Fruit fly (Drosophila melanogaster) whole organism, embryonic: ENCODE results near the gene CG4364.

Source experiments
- Atf-2 ChIP-seq: fragments of 200-800 bp; sonication (Bioruptor generic); optimal IDR thresholded peaks from 2 replicates; lab custom pipeline; 2016; ENCODE audit warnings: missing biosample characterization, missing genetic modification characterization
- Atf3 ChIP-seq: fragments of 200-800 bp; sonication (Bioruptor generic); optimal IDR thresholded peaks from 3 replicates; lab custom pipeline; 2016; ENCODE audit warnings: missing biosample characterization, missing genetic modification characterization
- Awh ChIP-seq: fragments of 200-800 bp; sonication (Bioruptor generic); IDR thresholded peaks from 2 replicates; pipeline ENCODE4, ENCODE4 v1.3.6; 2022; ENCODE audit warnings: missing biosample characterization, missing genetic modification characterization
- CG10274 ChIP-seq: fragments of 200-800 bp; sonication (Bioruptor generic); optimal IDR thresholded peaks from 3 replicates; lab custom pipeline; 2017; ENCODE audit warnings: missing biosample characterization, mild to moderate bottlenecking, missing genetic modification characterization
- CG11560 ChIP-seq: fragments of 200-800 bp; sonication (Bioruptor generic); IDR thresholded peaks from 3 replicates; pipeline ENCODE4 v1.3.6; 2022; ENCODE audit warnings: missing biosample characterization, missing genetic modification characterization
- CG11695 ChIP-seq: fragments of 200-800 bp; sonication (Bioruptor generic); IDR thresholded peaks from 3 replicates; pipeline ENCODE4 v1.3.6; 2022; ENCODE audit warnings: missing biosample characterization, missing genetic modification characterization
- CG11696 ChIP-seq: fragments of 200-800 bp; sonication (Bioruptor generic); IDR thresholded peaks from 2 replicates; pipeline ENCODE4 v1.3.6; 2022; ENCODE audit warnings: missing biosample characterization, missing genetic modification characterization
- CG12104 ChIP-seq: fragments of 200-800 bp; sonication (Bioruptor generic); optimal IDR thresholded peaks from 3 replicates; lab custom pipeline; 2016; ENCODE audit warnings: missing biosample characterization, missing genetic modification characterization
- CG12219 ChIP-seq: fragments of 200-800 bp; sonication (Bioruptor generic); optimal IDR thresholded peaks from 3 replicates; lab custom pipeline; 2018; ENCODE audit warnings: missing biosample characterization, mild to moderate bottlenecking, missing genetic modification characterization
- CG12744 ChIP-seq: fragments of 200-800 bp; sonication (Bioruptor generic); optimal IDR thresholded peaks from 2 replicates; lab custom pipeline; 2016; ENCODE audit warnings: missing biosample characterization, missing genetic modification characterization
- CG14710 ChIP-seq: fragments of 200-800 bp; sonication (Bioruptor generic); optimal IDR thresholded peaks from 3 replicates; lab custom pipeline; 2019; ENCODE audit warnings: missing biosample characterization, mild to moderate bottlenecking, missing genetic modification characterization, moderate library complexity
- CG1832 ChIP-seq: fragments of 200-800 bp; sonication (Bioruptor generic); optimal IDR thresholded peaks from 2 replicates; lab custom pipeline; 2017; ENCODE audit warnings: missing biosample characterization, mild to moderate bottlenecking, missing genetic modification characterization, inconsistent platforms
- CG2712 ChIP-seq: fragments of 200-800 bp; optimal IDR thresholded peaks from 3 replicates; lab custom pipeline; 2019; ENCODE audit warnings: missing biosample characterization, mild to moderate bottlenecking, missing genetic modification characterization, moderate library complexity
- CG2889 ChIP-seq: fragments of 200-800 bp; sonication (Bioruptor generic); IDR thresholded peaks from 3 replicates; pipeline ENCODE4 v1.3.6; 2022; ENCODE audit warnings: missing biosample characterization, missing genetic modification characterization
- CG3065 ChIP-seq: fragments of 200-800 bp; sonication (Bioruptor generic); optimal IDR thresholded peaks from 2 replicates; lab custom pipeline; 2016; ENCODE audit warnings: missing biosample characterization, missing genetic modification characterization
- CG32772 ChIP-seq: fragments of 200-800 bp; sonication (Bioruptor generic); IDR thresholded peaks from 2 replicates; pipeline ENCODE4 v1.3.6; 2022; ENCODE audit warnings: missing biosample characterization, missing genetic modification characterization
- CG34376 ChIP-seq: fragments of 200-800 bp; sonication (Bioruptor generic); optimal IDR thresholded peaks from 2 replicates; lab custom pipeline; 2018; ENCODE audit warnings: missing biosample characterization, mild to moderate bottlenecking, missing genetic modification characterization
- CG3847 ChIP-seq: fragments of 200-800 bp; sonication (Bioruptor generic); IDR thresholded peaks from 2 replicates; pipeline ENCODE4 v1.3.6; 2022; ENCODE audit warnings: missing biosample characterization, missing genetic modification characterization
- CG3995 ChIP-seq: fragments of 200-800 bp; sonication (Bioruptor generic); optimal IDR thresholded peaks from 3 replicates; lab custom pipeline; 2016; ENCODE audit warnings: missing biosample characterization, missing genetic modification characterization
- CG4360 ChIP-seq: fragments of 200-800 bp; sonication (Bioruptor generic); IDR thresholded peaks from 2 replicates; pipeline ENCODE4 v1.3.6; 2022; ENCODE audit warnings: missing biosample characterization, missing genetic modification characterization
- CG5953 ChIP-seq: fragments of 200-800 bp; sonication (Bioruptor generic); IDR thresholded peaks from 2 replicates; pipeline ENCODE4 v1.3.6; 2022; ENCODE audit warnings: missing biosample characterization, missing genetic modification characterization
- CG6272 ChIP-seq: fragments of 200-800 bp; sonication (Bioruptor generic); IDR thresholded peaks from 2 replicates; pipeline ENCODE4 v1.3.6; 2022; ENCODE audit warnings: missing biosample characterization, missing genetic modification characterization
- CG7928 ChIP-seq: fragments of 200-800 bp; sonication (Bioruptor generic); optimal IDR thresholded peaks from 2 replicates; lab custom pipeline; 2017; ENCODE audit warnings: missing biosample characterization, mild to moderate bottlenecking, missing genetic modification characterization
- CG8359 ChIP-seq: fragments of 200-800 bp; sonication (Bioruptor generic); optimal IDR thresholded peaks from 2 replicates; lab custom pipeline; 2017; ENCODE audit warnings: missing biosample characterization, mild to moderate bottlenecking, missing genetic modification characterization, borderline replicate concordance
- CG8944 ChIP-seq: fragments of 200-800 bp; sonication (Bioruptor generic); optimal IDR thresholded peaks from 3 replicates; lab custom pipeline; 2016; ENCODE audit warnings: missing biosample characterization, missing genetic modification characterization
- CG9609 ChIP-seq: fragments of 200-800 bp; sonication (Bioruptor generic); optimal IDR thresholded peaks from 3 replicates; lab custom pipeline; 2016; ENCODE audit warnings: missing biosample characterization, missing genetic modification characterization
- D ChIP-seq, 2 experiments: fragments of 200-800 bp in 1 of 2; fragments of >200 bp in 1 of 2; sonication (Bioruptor generic) in 1 of 2; optimal IDR thresholded peaks; 2 replicates in 1 of 2; 3 replicates in 1 of 2; lab custom pipeline; 2017; ENCODE audit warnings: mild to moderate bottlenecking in 1 of 2, missing biosample characterization in 1 of 2, missing genetic modification characterization in 1 of 2, missing genetic modification reagents in 1 of 2
- D19A ChIP-seq: fragments of 200-800 bp; optimal IDR thresholded peaks from 3 replicates; lab custom pipeline; 2019; ENCODE audit warnings: missing biosample characterization, mild to moderate bottlenecking, missing genetic modification characterization, moderate library complexity
- Ets97D ChIP-seq: fragments of 200-800 bp; sonication (Bioruptor generic); optimal IDR thresholded peaks from 3 replicates; lab custom pipeline; 2016; ENCODE audit warnings: missing biosample characterization, missing genetic modification characterization
- Fer1 ChIP-seq: fragments of 200-800 bp; sonication (Bioruptor generic); optimal IDR thresholded peaks from 2 replicates; lab custom pipeline; 2017; ENCODE audit warnings: missing biosample characterization, mild to moderate bottlenecking, missing genetic modification characterization
- GATAe ChIP-seq: fragments of 200-800 bp; sonication (Bioruptor generic); conservative IDR thresholded peaks from 2 replicates; pipeline ENCODE4 v1.3.6; 2022; ENCODE audit warnings: missing biosample characterization, missing genetic modification characterization
- H15 ChIP-seq: fragments of 200-800 bp; sonication (Bioruptor generic); IDR thresholded peaks from 3 replicates; pipeline ENCODE4 v1.3.6; 2022; ENCODE audit warnings: missing biosample characterization, missing genetic modification characterization
- HLH3B ChIP-seq: fragments of 200-800 bp; sonication (Bioruptor generic); IDR thresholded peaks from 2 replicates; pipeline ENCODE4 v1.3.6; 2022; ENCODE audit warnings: missing biosample characterization, missing genetic modification characterization
- Mad ChIP-seq: fragments of 200-800 bp; sonication (Bioruptor generic); optimal IDR thresholded peaks from 2 replicates; lab custom pipeline; 2016; ENCODE audit warnings: missing biosample characterization, missing genetic modification characterization
- Optix ChIP-seq: fragments of 200-800 bp; sonication (Bioruptor generic); IDR thresholded peaks from 3 replicates; pipeline ENCODE4 v1.3.6; 2022; ENCODE audit warnings: missing biosample characterization, missing genetic modification characterization
- chinmo ChIP-seq: fragments of 200-800 bp; sonication (Bioruptor generic); IDR thresholded peaks from 4 replicates; pipeline ENCODE4 v1.3.6; 2022; ENCODE audit warnings: missing biosample characterization, missing genetic modification characterization; ENCODE audit not compliant: partially characterized antibody
- crol ChIP-seq: fragments of 200-800 bp; sonication (Bioruptor generic); IDR thresholded peaks from 2 replicates; pipeline ENCODE4 v1.3.6; 2022; ENCODE audit warnings: missing biosample characterization, missing genetic modification characterization
- da ChIP-seq: fragments of 200-800 bp; sonication (Bioruptor generic); optimal IDR thresholded peaks from 2 replicates; lab custom pipeline; 2016; ENCODE audit warnings: missing biosample characterization, missing genetic modification characterization
- disco-r ChIP-seq: fragments of 200-800 bp; sonication (Bioruptor generic); optimal IDR thresholded peaks from 2 replicates; lab custom pipeline; 2016; ENCODE audit warnings: missing biosample characterization, missing genetic modification characterization
- gcm ChIP-seq: fragments of 200-800 bp; sonication (Bioruptor generic); optimal IDR thresholded peaks from 2 replicates; lab custom pipeline; 2019; ENCODE audit warnings: missing biosample characterization, mild to moderate bottlenecking, missing genetic modification characterization, moderate library complexity
- gcm2 ChIP-seq: fragments of 200-800 bp; sonication (Bioruptor generic); optimal IDR thresholded peaks from 2 replicates; lab custom pipeline; 2016; ENCODE audit warnings: missing biosample characterization, missing genetic modification characterization
- gro ChIP-seq: fragments of 200-800 bp; sonication (Bioruptor generic); optimal IDR thresholded peaks from 2 replicates; lab custom pipeline; 2016; ENCODE audit warnings: missing biosample characterization, missing genetic modification characterization
- peb ChIP-seq: fragments of 200-800 bp; sonication (Bioruptor generic); IDR thresholded peaks from 2 replicates; pipeline ENCODE4 v1.3.6; 2022; ENCODE audit warnings: missing biosample characterization, missing genetic modification characterization
- pho ChIP-seq: fragments of 200-800 bp; sonication (Bioruptor generic); optimal IDR thresholded peaks from 2 replicates; lab custom pipeline; 2016; ENCODE audit warnings: missing biosample characterization, missing genetic modification characterization
- pzg ChIP-seq: fragments of 200-800 bp; sonication (Bioruptor generic); optimal IDR thresholded peaks from 3 replicates; lab custom pipeline; 2018; ENCODE audit warnings: missing biosample characterization, mild to moderate bottlenecking, missing genetic modification characterization, moderate library complexity
- sens-2 ChIP-seq: fragments of 200-800 bp; sonication (Bioruptor generic); IDR thresholded peaks from 2 replicates; pipeline ENCODE4 v1.3.6; 2022; ENCODE audit warnings: missing biosample characterization, missing genetic modification characterization
- seq ChIP-seq: fragments of 200-800 bp; sonication (Bioruptor generic); IDR thresholded peaks from 2 replicates; pipeline ENCODE4 v1.3.6; 2022; ENCODE audit warnings: missing biosample characterization, missing genetic modification characterization
- sisA ChIP-seq: fragments of 200-800 bp; sonication (Bioruptor generic); IDR thresholded peaks from 2 replicates; pipeline ENCODE4 v1.3.6; 2022; ENCODE audit warnings: missing biosample characterization, missing genetic modification characterization
- sr ChIP-seq: fragments of 200-800 bp; sonication (Bioruptor generic); IDR thresholded peaks from 3 replicates; pipeline ENCODE4 v1.3.6; 2022; ENCODE audit warnings: missing biosample characterization, missing genetic modification characterization
- trh ChIP-seq: fragments of 200-800 bp; sonication (Bioruptor generic); optimal IDR thresholded peaks from 2 replicates; lab custom pipeline; 2016; ENCODE audit warnings: missing biosample characterization, missing genetic modification characterization
- zen2 ChIP-seq: fragments of 200-800 bp; sonication (Bioruptor generic); IDR thresholded peaks from 3 replicates; pipeline ENCODE4 v1.3.6; 2022; ENCODE audit warnings: missing biosample characterization, missing genetic modification characterization; ENCODE audit not compliant: partially characterized antibody
- zf30C ChIP-seq: fragments of 200-800 bp; sonication (Bioruptor generic); optimal IDR thresholded peaks from 3 replicates; lab custom pipeline; 2018; ENCODE audit warnings: missing biosample characterization, mild to moderate bottlenecking, missing genetic modification characterization

CG4364 gene

dm6 chr2L:9711107-9711585, at the start of gene CG4364 (continued):
- TF ChIP-seq zf30C (GFP tag; lab: Kevin White, UChicago) (no peak), CG2889 (GFP tag; lab: Robert Waterston, UW) (no peak), CG4360 (GFP tag; lab: Robert Waterston, UW) (peak; percentile 44; the same call in 1 of the 2 replicates), gcm2 (GFP tag; lab: Kevin White, UChicago) (no peak), CG34376 (GFP tag; lab: Kevin White, UChicago) (no peak), seq (GFP tag; lab: Robert Waterston, UW) (no peak), Atf3 (GFP tag; lab: Kevin White, UChicago) (no peak), CG3847 (GFP tag; lab: Robert Waterston, UW) (no peak; the same call in 1 of the 2 replicates), chinmo (GFP tag; lab: Robert Waterston, UW) (no peak), CG5953 (GFP tag; lab: Robert Waterston, UW) (no peak), da (GFP tag; lab: Kevin White, UChicago) (no peak), CG2712 (peak; percentile 40), CG10274 (GFP tag; lab: Kevin White, UChicago) (no peak), pzg (GFP tag; lab: Kevin White, UChicago) (peak; percentile 97), Ets97D (GFP tag; lab: Kevin White, UChicago) (peak; percentile 89), CG11695 (no peak), peb (GFP tag; lab: Robert Waterston, UW) (no peak), pho (no peak), CG1832 (GFP tag; lab: Kevin White, UChicago) (no peak), CG8359 (GFP tag; lab: Kevin White, UChicago) (no peak), sens-2 (GFP tag; lab: Robert Waterston, UW) (no peak), CG6272 (GFP tag; lab: Robert Waterston, UW) (no peak), Optix (GFP tag; lab: Robert Waterston, UW) (no peak), D (optimal IDR thresholded peaks at IDR 0.05; lab: Kevin White, UChicago) (no peak), D (GFP tag; optimal IDR thresholded peaks at IDR 0.05; lab: Kevin White, UChicago) (no peak), GATAe (no peak), CG14710 (tag; lab: Kevin White, UChicago) (peak; percentile 68), CG3995 (GFP tag; lab: Kevin White, UChicago) (no peak), CG12219 (GFP tag; lab: Kevin White, UChicago) (no peak), Atf-2 (GFP tag; lab: Kevin White, UChicago) (no peak), CG11560 (tag; lab: Robert Waterston, UW) (peak; percentile 41; the same call in 2 of the 3 replicates), disco-r (GFP tag; lab: Kevin White, UChicago) (no peak), D19A (tag; lab: Kevin White, UChicago) (no peak), Fer1 (GFP tag; lab: Kevin White, UChicago) (no peak), crol (no peak), gro (GFP tag; lab: Kevin White, UChicago) (no peak), trh (GFP tag; lab: Kevin White, UChicago) (no peak), Awh (GFP tag; lab: Robert Waterston, UW) (no peak), CG3065 (GFP tag; lab: Kevin White, UChicago) (no peak), sisA (GFP tag; lab: Robert Waterston, UW) (no peak), CG11696 (no peak), gcm (no peak), CG32772 (GFP tag; lab: Robert Waterston, UW) (no peak), CG12104 (GFP tag; lab: Kevin White, UChicago) (no peak), HLH3B (GFP tag; lab: Robert Waterston, UW) (no peak), CG7928 (GFP tag; lab: Kevin White, UChicago) (no peak), CG8944 (no peak), zen2 (GFP tag; lab: Robert Waterston, UW) (no peak; the same call in 2 of the 3 replicates), Mad (GFP tag; lab: Kevin White, UChicago) (no peak), CG9609 (GFP tag; lab: Kevin White, UChicago) (no peak), CG12744 (GFP tag; lab: Kevin White, UChicago) (no peak), sr (GFP tag; lab: Robert Waterston, UW) (no peak), H15 (GFP tag; lab: Robert Waterston, UW) (no peak)
